Worm (Caenorhabditis elegans): ENCODE data around the gene F52G3.1.

The F52G3.1 gene

DNA sequence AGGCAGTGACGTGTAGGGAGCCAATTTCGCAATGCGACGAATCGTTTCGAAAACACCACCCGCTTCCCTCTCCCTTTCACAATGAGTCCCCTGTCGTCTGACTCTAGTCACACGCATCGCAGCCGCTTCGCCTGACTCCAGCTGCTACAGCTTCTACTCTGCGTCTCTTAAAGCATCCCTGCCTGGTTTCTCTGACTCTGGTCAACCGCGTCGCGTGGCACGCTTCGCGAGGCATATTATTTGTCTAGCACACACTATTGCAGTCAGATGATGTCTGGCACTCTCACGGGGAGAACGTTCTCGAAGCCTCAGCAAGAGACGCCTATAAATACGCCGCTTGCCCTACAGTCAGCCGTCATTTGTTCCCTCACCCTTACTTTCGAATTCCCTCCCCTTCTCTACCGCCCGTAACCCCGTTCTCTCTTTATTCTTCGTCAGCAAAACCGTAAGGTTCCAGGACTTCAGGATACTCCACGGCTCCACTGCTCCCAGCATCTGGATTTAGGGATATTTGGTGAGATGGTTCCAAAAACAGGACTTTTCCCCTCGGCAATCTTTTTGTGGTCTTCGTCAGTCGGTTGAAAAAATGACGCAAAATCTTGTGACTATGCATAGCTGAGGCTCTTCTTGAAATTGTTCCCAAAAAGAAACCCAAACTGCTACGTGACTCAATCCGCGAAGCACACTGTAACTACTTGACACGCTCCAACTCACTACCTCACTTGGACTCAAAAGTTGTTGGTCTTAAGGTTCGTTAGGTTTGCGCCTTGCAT lies 33.9 kb upstream of the F52G3.1 start (continued):
- TF ChIP-seq rec-8 (tag; optimal IDR thresholded peaks at IDR 0.05) (no peak), cebp-1 (GFP tag; IDR thresholded peaks at IDR 0.05) (peak; percentile 100), cebp-1 (tag; optimal IDR thresholded peaks at IDR 0.05) (peak; percentile 100), nfyb-1 (GFP tag; IDR thresholded peaks at IDR 0.05) (peak; percentile 96), ekl-4 (GFP tag; IDR thresholded peaks at IDR 0.05) (peak; percentile 97), F37B4.10 (GFP tag; IDR thresholded peaks at IDR 0.05) (peak; percentile 77; the same call in 1 of the 2 replicates), ztf-18 (tag; optimal IDR thresholded peaks at IDR 0.05) (peak; percentile 56), mes-4 (tag; optimal IDR thresholded peaks at IDR 0.05) (no peak), ztf-6 (GFP tag; IDR thresholded peaks at IDR 0.05) (0 out of 2 replicates have a peak, but pooled peaks have one; percentile 19), hrde-1 (tag; optimal IDR thresholded peaks at IDR 0.05; ENCODE audit: borderline replicate concordance) (no peak), nhr-80 (tag; optimal IDR thresholded peaks at IDR 0.05) (peak; percentile 91), F57A8.1 (GFP tag; optimal IDR thresholded peaks at IDR 0.05) (no peak), dpl-1 (GFP tag; optimal IDR thresholded peaks at IDR 0.05) (peak; percentile 23), Y79H2A.3 (GFP tag; conservative IDR thresholded peaks at IDR 0.05) (no peak), ztf-22 (GFP tag; optimal IDR thresholded peaks at IDR 0.05) (peak; percentile 77), dox-1 (GFP tag; IDR thresholded peaks at IDR 0.05) (peak; percentile 83), let-607 (tag; optimal IDR thresholded peaks at IDR 0.05) (peak; percentile 88 to 93), snpc-1.1 (tag; optimal IDR thresholded peaks at IDR 0.05; ENCODE audit: insufficient read depth) (no peak), hsf-1 (GFP tag; IDR thresholded peaks at IDR 0.05) (peak; percentile 99), T26A5.8 (tag; optimal IDR thresholded peaks at IDR 0.05) (peak; percentile 16), F33H1.4 (GFP tag; IDR thresholded peaks at IDR 0.05) (peak; percentile 41; the same call in 1 of the 2 replicates), atf-7 (tag; optimal IDR thresholded peaks at IDR 0.05) (peak; percentile 97), athp-1 (tag; optimal IDR thresholded peaks at IDR 0.05) (peak; percentile 79), B0261.1 (tag; optimal IDR thresholded peaks at IDR 0.05) (peak; percentile 28), rpc-1 (optimal IDR thresholded peaks at IDR 0.05) (peak; percentile 34), rpc-1 (tag; optimal IDR thresholded peaks at IDR 0.05) (no peak), F10E7.11 (tag; optimal IDR thresholded peaks at IDR 0.05) (no peak), egl-44 (GFP tag; IDR thresholded peaks at IDR 0.05) (peak; percentile 87; the same call in 1 of the 2 replicates), lsy-27 (tag; optimal IDR thresholded peaks at IDR 0.05; ENCODE audit: borderline replicate concordance, insufficient read depth) (no peak), B0035.1 (tag; optimal IDR thresholded peaks at IDR 0.05) (peak; percentile 87), bed-2 (GFP tag; IDR thresholded peaks at IDR 0.05) (no peak), C06A6.2 (GFP tag; conservative IDR thresholded peaks at IDR 0.05) (peak; percentile 95; the same call in 1 of the 2 replicates), sea-2 (GFP tag; IDR thresholded peaks at IDR 0.05) (peak; percentile 77), die-1 (tag; optimal IDR thresholded peaks at IDR 0.05) (peak; percentile 47), snpc-3.4 (tag; optimal IDR thresholded peaks at IDR 0.05) (no peak), efl-1 (GFP tag; optimal IDR thresholded peaks at IDR 0.05) (no peak), sdz-38 (tag; optimal IDR thresholded peaks at IDR 0.05) (no peak), F49E8.2 (tag; optimal IDR thresholded peaks at IDR 0.05; ENCODE audit: insufficient read depth) (no peak), K12H6.12 (tag; optimal IDR thresholded peaks at IDR 0.05) (peak; percentile 98), hlh-12 (tag; optimal IDR thresholded peaks at IDR 0.05) (peak; percentile 3), ztf-25 (GFP tag; IDR thresholded peaks at IDR 0.05) (no peak), lin-35 (GFP tag; optimal IDR thresholded peaks at IDR 0.05) (peak in 2 of 3 experiments; percentile 40 to 59), ceh-91 (GFP tag; IDR thresholded peaks at IDR 0.05) (no peak), ceh-40 (GFP tag; IDR thresholded peaks at IDR 0.05) (no peak), fkh-3 (tag; optimal IDR thresholded peaks at IDR 0.05) (peak; percentile 82), madf-6 (GFP tag; IDR thresholded peaks at IDR 0.05) (peak; percentile 11; the same call in 1 of the 2 replicates)

Measured in whole organism, young adult.